Worm (Caenorhabditis elegans): ENCODE data around the gene pst-1.

- no peak for TF ChIP-seq ama-1 (optimal IDR thresholded peaks at IDR 0.05)
- no peak for TF ChIP-seq pes-1 (GFP tag; IDR thresholded peaks at IDR 0.05)
- no peak for TF ChIP-seq sea-1 (GFP tag; conservative IDR thresholded peaks at IDR 0.05)
- TF ChIP-seq hmg-4 (GFP tag; optimal IDR thresholded peaks at IDR 0.05): no peak
- no peak for TF ChIP-seq aly-1 (tag; optimal IDR thresholded peaks at IDR 0.05)
These were observed 47.1 kb downstream of the pst-1 start, which contains the start of gene fut-8 for ce11 chrV:5990383-5990782.

All from whole organism, early embryonic.